Fruit fly (Drosophila melanogaster) whole organism: ENCODE results near the gene dah.

Source experiments
- CG8478 ChIP-seq: fragments of >200 bp; optimal IDR thresholded peaks from 2 replicates; lab custom pipeline; 2018; ENCODE audit warnings: inconsistent platforms
- Dll ChIP-seq: fragments of >200 bp; optimal IDR thresholded peaks from 2 replicates; lab custom pipeline; 2017
- EcR ChIP-seq, 2 experiments: fragments of >200 bp; optimal IDR thresholded peaks; 2 replicates each; lab custom pipeline; 2017; ENCODE audit warnings: missing biosample characterization in 2 of 2, missing genetic modification characterization in 2 of 2, missing genetic modification reagents in 2 of 2
- pan ChIP-seq: fragments of >200 bp; optimal IDR thresholded peaks from 2 replicates; lab custom pipeline; 2017
- psq ChIP-seq: fragments of >200 bp; optimal IDR thresholded peaks from 2 replicates; lab custom pipeline; 2017
- usp ChIP-seq: fragments of >200 bp; optimal IDR thresholded peaks from 2 replicates; lab custom pipeline; 2017; ENCODE audit warnings: missing biosample characterization, missing genetic modification characterization, mixed read lengths

Gene dah

dm6 chrX:15364467-15364866 lies 36.3 kb downstream of the dah start:
- TF ChIP-seq psq (lab: Kevin White, UChicago) (no peak), pan (lab: Kevin White, UChicago) (no peak), Dll (lab: Kevin White, UChicago) (no peak), CG8478 (lab: Kevin White, UChicago) (no peak), usp (GFP tag; lab: Kevin White, UChicago) (no peak), EcR (GFP tag; optimal IDR thresholded peaks at IDR 0.05; lab: Kevin White, UChicago) (no peak)

dm6 chrX:15370103-15370502 lies 42.0 kb downstream of the dah start:
- TF ChIP-seq pan (lab: Kevin White, UChicago) (no peak), Dll (lab: Kevin White, UChicago) (no peak), EcR (GFP tag; optimal IDR thresholded peaks at IDR 0.05; lab: Kevin White, UChicago) (no peak)

dm6 chrX:15379014-15379491 lies 50.9 kb downstream of the dah start, which contains the start of gene acj6:
acj6 (minus strand) TSS chrX:15379064.
- no peak for TF ChIP-seq psq (lab: Kevin White, UChicago)
- TF ChIP-seq EcR (GFP tag; optimal IDR thresholded peaks at IDR 0.05; lab: Kevin White, UChicago) = no peak
- TF ChIP-seq usp (GFP tag; lab: Kevin White, UChicago) = no peak
- no peak for TF ChIP-seq CG8478 (lab: Kevin White, UChicago)
- TF ChIP-seq Dll (lab: Kevin White, UChicago) = no peak
- TF ChIP-seq pan (lab: Kevin White, UChicago) = no peak

- no peak for TF ChIP-seq pan (lab: Kevin White, UChicago)
- TF ChIP-seq usp (GFP tag; lab: Kevin White, UChicago) = no peak
- no peak for TF ChIP-seq Dll (lab: Kevin White, UChicago)
- TF ChIP-seq EcR (GFP tag; optimal IDR thresholded peaks at IDR 0.05; lab: Kevin White, UChicago) = no peak
- TF ChIP-seq psq (lab: Kevin White, UChicago) = no peak
- TF ChIP-seq CG8478 (lab: Kevin White, UChicago) = no peak
Measured at dm6 chrX:15380207-15380606, 52.1 kb downstream of the dah start.
